Worm (Caenorhabditis elegans): ENCODE results near the gene prdx-6.

DNA sequence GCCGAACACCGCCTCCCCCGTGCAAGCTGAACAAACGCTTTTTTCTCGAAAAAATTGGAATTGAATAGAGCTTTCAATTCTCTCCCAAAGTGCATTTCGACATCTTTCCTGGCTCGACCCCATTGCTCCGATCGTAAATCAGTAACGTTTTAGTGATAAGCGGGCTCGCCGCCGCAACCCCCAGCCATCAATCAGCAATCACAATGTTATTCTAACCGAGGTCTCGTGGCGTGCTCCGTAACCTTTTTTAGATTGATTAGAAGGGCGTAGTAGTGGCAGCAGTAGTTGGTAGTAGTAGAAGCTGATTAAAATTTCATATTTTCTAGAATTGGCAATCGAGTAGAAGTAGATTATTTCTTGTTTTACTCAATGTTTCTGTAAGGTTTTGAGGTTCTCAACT, 31.0 kb upstream of the prdx-6 start:
- TF ChIP-seq mdl-1 (tag; optimal IDR thresholded peaks at IDR 0.05), result no peak
- no peak for TF ChIP-seq pha-4 (tag; optimal IDR thresholded peaks at IDR 0.05)
- no peak for TF ChIP-seq elt-1 (tag; optimal IDR thresholded peaks at IDR 0.05)
- TF ChIP-seq nhr-11 (tag; optimal IDR thresholded peaks at IDR 0.05), result no peak
- TF ChIP-seq fkh-10 (GFP tag; optimal IDR thresholded peaks at IDR 0.05), result no peak
- TF ChIP-seq skn-1 (tag; optimal IDR thresholded peaks at IDR 0.05), result no peak
- TF ChIP-seq ZK546.5 (tag; optimal IDR thresholded peaks at IDR 0.05), result no peak

All from whole organism, L3 larva.